Fruit fly (Drosophila melanogaster) whole organism: ENCODE data around the gene RabX5.

Experiments
- CG8478 ChIP-seq: fragments of >200 bp; optimal IDR thresholded peaks from 2 replicates; lab custom pipeline; 2018; ENCODE audit warnings: inconsistent platforms
- Dll ChIP-seq: fragments of >200 bp; optimal IDR thresholded peaks from 2 replicates; lab custom pipeline; 2017
- EcR ChIP-seq, 2 experiments: fragments of >200 bp; optimal IDR thresholded peaks; 2 replicates each; lab custom pipeline; 2017; ENCODE audit warnings: missing biosample characterization in 2 of 2, missing genetic modification characterization in 2 of 2, missing genetic modification reagents in 2 of 2
- pan ChIP-seq: fragments of >200 bp; optimal IDR thresholded peaks from 2 replicates; lab custom pipeline; 2017
- psq ChIP-seq: fragments of >200 bp; optimal IDR thresholded peaks from 2 replicates; lab custom pipeline; 2017
- usp ChIP-seq: fragments of >200 bp; optimal IDR thresholded peaks from 2 replicates; lab custom pipeline; 2017; ENCODE audit warnings: missing biosample characterization, missing genetic modification characterization, mixed read lengths

The RabX5 gene

dm6 chr3L:1683091-1683490 is 13.2 kb upstream of the RabX5 start:
- TF ChIP-seq CG8478 (lab: Kevin White, UChicago) = no peak
- TF ChIP-seq Dll (lab: Kevin White, UChicago) = no peak
- TF ChIP-seq pan = no peak
- no peak for TF ChIP-seq psq (lab: Kevin White, UChicago)
- no peak for TF ChIP-seq EcR (GFP tag; optimal IDR thresholded peaks at IDR 0.05; lab: Kevin White, UChicago)
- no peak for TF ChIP-seq usp

- TF ChIP-seq usp = no peak
- TF ChIP-seq CG8478 (lab: Kevin White, UChicago) = no peak
- TF ChIP-seq pan = no peak
- TF ChIP-seq EcR (GFP tag; optimal IDR thresholded peaks at IDR 0.05; lab: Kevin White, UChicago) = no peak
- TF ChIP-seq Dll (lab: Kevin White, UChicago) = no peak
- TF ChIP-seq psq (lab: Kevin White, UChicago) = no peak
These were observed 9.5 kb upstream of the RabX5 start for dm6 chr3L:1679394-1679793.

- no peak for TF ChIP-seq CG8478 (lab: Kevin White, UChicago)
- TF ChIP-seq psq (lab: Kevin White, UChicago) = no peak
- TF ChIP-seq pan = no peak
- TF ChIP-seq EcR (GFP tag; optimal IDR thresholded peaks at IDR 0.05; lab: Kevin White, UChicago) = no peak
- no peak for TF ChIP-seq Dll (lab: Kevin White, UChicago)
- TF ChIP-seq usp = no peak
These were observed 6.3 kb upstream of the RabX5 start for dm6 chr3L:1676222-1676621.

DNA sequence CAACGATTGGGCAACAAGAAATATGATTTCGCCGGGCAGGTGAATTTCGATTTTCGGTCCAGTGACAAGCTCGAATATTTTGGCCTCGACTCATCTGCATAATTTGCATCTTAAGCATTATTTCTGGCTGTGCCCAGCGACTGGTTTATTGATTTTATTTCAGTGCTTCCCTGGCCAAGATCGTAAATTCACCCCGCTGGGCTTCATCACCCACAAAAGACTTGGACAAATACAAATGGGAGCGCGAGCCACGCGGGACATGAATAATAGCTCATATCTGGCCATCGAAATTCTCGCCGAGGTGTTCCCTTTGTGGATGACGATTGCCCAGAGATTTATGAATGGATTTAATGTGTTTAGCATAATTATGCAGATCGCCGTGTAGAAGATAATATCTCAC is 5.3 kb upstream of the RabX5 start:
- TF ChIP-seq CG8478 (lab: Kevin White, UChicago) (no peak), usp (no peak), Dll (lab: Kevin White, UChicago) (no peak), EcR (GFP tag; optimal IDR thresholded peaks at IDR 0.05; lab: Kevin White, UChicago) (no peak), pan (no peak), psq (lab: Kevin White, UChicago) (no peak)

- TF ChIP-seq EcR (GFP tag; optimal IDR thresholded peaks at IDR 0.05; lab: Kevin White, UChicago) (no peak), psq (lab: Kevin White, UChicago) (no peak), usp (no peak), CG8478 (lab: Kevin White, UChicago) (no peak), Dll (lab: Kevin White, UChicago) (no peak), pan (no peak)
These were observed 4.5 kb upstream of the RabX5 start, which contains the start of gene CG7991 for dm6 chr3L:1674381-1674780. Gene CG7991 (plus strand): TSS chr3L:1674709.

DNA sequence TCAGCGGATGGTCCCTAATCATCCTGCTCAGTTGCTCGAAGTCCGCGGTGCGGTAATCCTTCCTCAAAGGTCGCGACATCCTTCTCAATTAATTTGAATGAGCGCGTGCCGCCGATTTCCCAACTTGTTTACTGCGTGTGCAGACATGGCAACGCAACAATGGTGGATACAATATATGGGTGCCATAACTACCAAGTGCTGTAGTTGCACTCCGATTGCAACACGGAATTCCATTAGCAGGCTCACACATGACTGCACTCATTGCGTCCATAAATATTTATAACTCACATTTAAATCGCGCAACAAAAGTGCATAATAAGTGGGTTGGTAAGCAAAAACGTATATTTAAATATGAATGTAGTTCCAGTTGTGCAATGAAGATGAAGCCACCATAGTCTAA is 2.7 kb upstream of the RabX5 start, which contains the start of gene CG13930:
Gene CG13930, minus strand, starts transcription at position 101 of the 400 bp plus-strand sequence.
- TF ChIP-seq EcR (GFP tag; optimal IDR thresholded peaks at IDR 0.05; lab: Kevin White, UChicago) (no peak), pan (no peak), CG8478 (lab: Kevin White, UChicago) (no peak), Dll (lab: Kevin White, UChicago) (no peak), psq (lab: Kevin White, UChicago) (no peak), usp (no peak)

- TF ChIP-seq pan = no peak
- TF ChIP-seq psq (lab: Kevin White, UChicago) = no peak
- no peak for TF ChIP-seq EcR (GFP tag; optimal IDR thresholded peaks at IDR 0.05; lab: Kevin White, UChicago)
- no peak for TF ChIP-seq Dll (lab: Kevin White, UChicago)
- TF ChIP-seq CG8478 (lab: Kevin White, UChicago) = no peak
- TF ChIP-seq usp = no peak
These were observed 1.4 kb downstream of the RabX5 start, which contains the start of gene RpL23A for dm6 chr3L:1668504-1668903. Gene RpL23A (minus strand): TSS chr3L:1668654.

dm6 chr3L:1667423-1667822 is 2.5 kb downstream of the RabX5 start:
- TF ChIP-seq Dll (lab: Kevin White, UChicago) = no peak
- no peak for TF ChIP-seq pan
- TF ChIP-seq EcR (GFP tag; optimal IDR thresholded peaks at IDR 0.05; lab: Kevin White, UChicago) = no peak
- TF ChIP-seq usp = no peak
- TF ChIP-seq psq (lab: Kevin White, UChicago) = no peak
- no peak for TF ChIP-seq CG8478 (lab: Kevin White, UChicago)

dm6 chr3L:1665544-1665943 is 4.4 kb downstream of the RabX5 start:
- no peak for TF ChIP-seq pan
- no peak for TF ChIP-seq EcR (GFP tag; optimal IDR thresholded peaks at IDR 0.05; lab: Kevin White, UChicago)
- TF ChIP-seq CG8478 (lab: Kevin White, UChicago) = no peak
- TF ChIP-seq usp = no peak
- TF ChIP-seq psq (lab: Kevin White, UChicago) = no peak
- no peak for TF ChIP-seq Dll (lab: Kevin White, UChicago)

DNA sequence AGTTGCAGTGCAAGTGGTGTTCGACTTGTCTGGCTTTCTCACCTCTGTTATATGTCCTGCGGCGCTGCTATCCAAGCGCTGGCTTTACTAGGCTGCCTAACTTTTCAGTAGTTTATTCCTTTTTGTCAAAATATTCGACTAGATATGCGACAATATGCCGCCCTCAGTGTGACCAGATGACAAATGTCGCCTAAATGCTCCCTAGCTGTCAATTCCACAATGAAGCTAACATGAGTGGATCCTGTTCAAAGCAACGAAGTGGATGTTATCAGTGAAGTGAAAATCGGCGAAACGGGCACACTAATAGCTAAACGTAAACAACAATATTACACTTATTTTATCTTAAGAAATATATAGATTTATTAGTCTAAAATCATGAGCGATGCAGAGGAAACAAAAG is 5.0 kb downstream of the RabX5 start, which contains the start of the genes Srrm234 and CG7974:
Gene Srrm234, minus strand, starts transcription at position 189 of the 400 bp plus-strand sequence.
Gene CG7974, plus strand, starts transcription at position 263 of the 400 bp plus-strand sequence.
- TF ChIP-seq pan (no peak), EcR (GFP tag; optimal IDR thresholded peaks at IDR 0.05; lab: Kevin White, UChicago) (no peak), Dll (lab: Kevin White, UChicago) (no peak), CG8478 (lab: Kevin White, UChicago) (no peak), psq (lab: Kevin White, UChicago) (no peak), usp (no peak)

DNA sequence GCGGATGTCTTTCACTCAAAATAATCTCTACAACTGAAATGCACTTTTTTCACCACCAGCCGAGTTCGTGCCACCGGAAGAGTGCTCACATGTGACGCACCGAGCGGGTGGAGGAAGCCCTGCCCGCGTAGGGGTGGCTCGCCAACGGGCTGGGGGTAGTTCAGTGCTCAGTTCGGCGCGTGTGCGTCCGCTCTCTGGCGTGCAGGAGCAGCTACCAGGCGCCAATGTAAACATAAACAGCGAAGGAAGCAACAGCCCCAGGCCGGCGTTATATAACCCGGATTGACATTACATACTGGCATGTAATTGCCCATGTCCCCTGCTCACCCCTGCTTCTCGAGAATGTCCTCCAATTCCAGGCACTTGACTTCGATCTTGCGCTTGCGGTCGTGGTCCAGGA is 5.7 kb downstream of the RabX5 start:
- TF ChIP-seq EcR (GFP tag; optimal IDR thresholded peaks at IDR 0.05; lab: Kevin White, UChicago) (no peak), usp (no peak), pan (no peak), Dll (lab: Kevin White, UChicago) (no peak), CG8478 (lab: Kevin White, UChicago) (no peak), psq (lab: Kevin White, UChicago) (no peak)

- TF ChIP-seq psq (lab: Kevin White, UChicago) (no peak), pan (no peak), EcR (GFP tag; optimal IDR thresholded peaks at IDR 0.05; lab: Kevin White, UChicago) (no peak), CG8478 (lab: Kevin White, UChicago) (no peak), Dll (lab: Kevin White, UChicago) (no peak), usp (no peak)
These were observed 6.4 kb downstream of the RabX5 start for dm6 chr3L:1663531-1663930.
